Fruit fly (Drosophila melanogaster): ENCODE results near the gene bam.

Gene bam

dm6 chr3R:25285173-25285572, 40.3 kb upstream of the bam start, which contains the start of gene CG31104:
Gene CG31104 (plus strand): TSS chr3R:25285473.
- TF ChIP-seq mam (GFP tag; optimal IDR thresholded peaks at IDR 0.05) (no peak), exex (tag; optimal IDR thresholded peaks at IDR 0.05) (peak; percentile 22)

dm6 chr3R:25283209-25283670, 38.3 kb upstream of the bam start, which contains the start of gene CG31300:
Gene CG31300 (plus strand): TSS chr3R:25283620.
- no peak for TF ChIP-seq CG11085 (GFP tag; IDR thresholded peaks at IDR 0.05)
- TF ChIP-seq ind (GFP tag; optimal IDR thresholded peaks at IDR 0.05) = no peak
- peak; percentile 18 for TF ChIP-seq sug (tag; optimal IDR thresholded peaks at IDR 0.05)
- TF ChIP-seq CG8290 (GFP tag; optimal IDR thresholded peaks at IDR 0.05) = no peak
- TF ChIP-seq CG8290 (tag; optimal IDR thresholded peaks at IDR 0.05) = no peak
- no peak for TF ChIP-seq al (GFP tag; IDR thresholded peaks at IDR 0.05)
- TF ChIP-seq grn (GFP tag; optimal IDR thresholded peaks at IDR 0.05) = peak; percentile 68
- TF ChIP-seq Hr3 (GFP tag; optimal IDR thresholded peaks at IDR 0.05) = no peak
- no peak for TF ChIP-seq CG12155 (GFP tag; optimal IDR thresholded peaks at IDR 0.05)
- TF ChIP-seq Asciz (GFP tag; optimal IDR thresholded peaks at IDR 0.05) = no peak
- TF ChIP-seq wor (GFP tag; IDR thresholded peaks at IDR 0.05) = no peak
- no peak for TF ChIP-seq Hand (GFP tag; optimal IDR thresholded peaks at IDR 0.05)
- TF ChIP-seq pnt (GFP tag; optimal IDR thresholded peaks at IDR 0.05) = no peak
- no peak for TF ChIP-seq D19A (tag; optimal IDR thresholded peaks at IDR 0.05)
- TF ChIP-seq Sry-δ (GFP tag; optimal IDR thresholded peaks at IDR 0.05) = no peak
- TF ChIP-seq Hr78 (GFP tag; optimal IDR thresholded peaks at IDR 0.05) = peak in 1 of 2 experiments; percentile 57
- TF ChIP-seq exex (tag; optimal IDR thresholded peaks at IDR 0.05) = peak; percentile 37
- TF ChIP-seq ash1 (GFP tag; optimal IDR thresholded peaks at IDR 0.05) = no peak
- peak in 1 of 2 experiments; percentile 59 for TF ChIP-seq Pdp1 (GFP tag; optimal IDR thresholded peaks at IDR 0.05)
- peak; percentile 69 for TF ChIP-seq run (tag; optimal IDR thresholded peaks at IDR 0.05)
- no peak for TF ChIP-seq CG12659 (GFP tag; optimal IDR thresholded peaks at IDR 0.05)
- TF ChIP-seq zfh2 (GFP tag; optimal IDR thresholded peaks at IDR 0.05) = no peak
- TF ChIP-seq nau (GFP tag; optimal IDR thresholded peaks at IDR 0.05) = no peak
- TF ChIP-seq mam (GFP tag; optimal IDR thresholded peaks at IDR 0.05) = no peak
- TF ChIP-seq fd96Cb (tag; optimal IDR thresholded peaks at IDR 0.05) = no peak
- no peak for TF ChIP-seq CG9609 (GFP tag; optimal IDR thresholded peaks at IDR 0.05)

- TF ChIP-seq HLH3B (GFP tag; IDR thresholded peaks at IDR 0.05) = no peak
- peak; percentile 82 for TF ChIP-seq ATbp (GFP tag; optimal IDR thresholded peaks at IDR 0.05)
- TF ChIP-seq CG3838 (GFP tag; optimal IDR thresholded peaks at IDR 0.05) = no peak
- TF ChIP-seq NfI (GFP tag; optimal IDR thresholded peaks at IDR 0.05) = peak; percentile 41
- no peak for TF ChIP-seq CG3065 (GFP tag; optimal IDR thresholded peaks at IDR 0.05)
- TF ChIP-seq Stat92E (GFP tag; optimal IDR thresholded peaks at IDR 0.05) = no peak
- TF ChIP-seq CG17361 (GFP tag; IDR thresholded peaks at IDR 0.05) = no peak
- TF ChIP-seq CG7839 (tag; optimal IDR thresholded peaks at IDR 0.05) = no peak
- TF ChIP-seq exex (tag; optimal IDR thresholded peaks at IDR 0.05) = peak; percentile 15
- peak; percentile 44 for TF ChIP-seq CG17385 (GFP tag; optimal IDR thresholded peaks at IDR 0.05)
- TF ChIP-seq wek (GFP tag; optimal IDR thresholded peaks at IDR 0.05) = peak; percentile 49
- no peak for TF ChIP-seq Side (GFP tag; optimal IDR thresholded peaks at IDR 0.05)
- no peak for TF ChIP-seq CG17829 (tag; optimal IDR thresholded peaks at IDR 0.05)
- TF ChIP-seq CG3407 (GFP tag; optimal IDR thresholded peaks at IDR 0.05) = peak; percentile 42
- TF ChIP-seq Vsx1 (GFP tag; optimal IDR thresholded peaks at IDR 0.05) = peak; percentile 45
- TF ChIP-seq CG6854 (GFP tag; optimal IDR thresholded peaks at IDR 0.05) = peak; percentile 40
- TF ChIP-seq Fer1 (GFP tag; optimal IDR thresholded peaks at IDR 0.05) = peak; percentile 74
- no peak for TF ChIP-seq Doc2 (GFP tag; IDR thresholded peaks at IDR 0.05)
- no peak for TF ChIP-seq CG11093 (GFP tag; IDR thresholded peaks at IDR 0.05)
- TF ChIP-seq bigmax (GFP tag; optimal IDR thresholded peaks at IDR 0.05) = no peak
- no peak for TF ChIP-seq CG8089 (GFP tag; optimal IDR thresholded peaks at IDR 0.05)
- no peak for TF ChIP-seq ab (GFP tag; optimal IDR thresholded peaks at IDR 0.05)
- TF ChIP-seq HmgZ (tag; optimal IDR thresholded peaks at IDR 0.05) = peak; percentile 32
- peak; percentile 4 for TF ChIP-seq CG4328 (GFP tag; optimal IDR thresholded peaks at IDR 0.05)
These were observed 36.3 kb upstream of the bam start, which contains the start of gene CG11892 for dm6 chr3R:25281165-25281564. Gene CG11892 (plus strand): TSS chr3R:25281548.
